Worm (Caenorhabditis elegans) whole organism, L2 larva: ENCODE measurements around the gene F58A4.6.

Source experiments
- C34F6.9 ChIP-seq: fragments of 150-350 bp; optimal IDR thresholded peaks from 2 replicates; lab custom pipeline; 2014; ENCODE audit warnings: missing biosample characterization, missing genetic modification characterization
- F13H6.1 ChIP-seq: sonication (generic microtip); optimal IDR thresholded peaks from 2 replicates; lab custom pipeline; 2016; ENCODE audit warnings: missing genetic modification characterization, missing compliant biosample characterization
- R02D3.7 ChIP-seq: fragments of 150-350 bp; optimal IDR thresholded peaks from 2 replicates; lab custom pipeline; 2014; ENCODE audit warnings: missing biosample characterization, missing genetic modification characterization
- Y55F3AM.14 ChIP-seq: fragments of 200-800 bp; sonication (Bioruptor generic); optimal IDR thresholded peaks from 2 replicates; lab custom pipeline; 2018; ENCODE audit warnings: mild to moderate bottlenecking, missing genetic modification characterization, missing compliant biosample characterization
- alr-1 ChIP-seq: fragments of 150-350 bp; optimal IDR thresholded peaks from 2 replicates; lab custom pipeline; 2014; ENCODE audit warnings: missing biosample characterization, missing genetic modification characterization
- ama-1 ChIP-seq: fragments of 150-350 bp; optimal IDR thresholded peaks from 2 replicates; lab custom pipeline; 2018; ENCODE audit warnings: inconsistent platforms
- crh-2 ChIP-seq: sonication (generic microtip); optimal IDR thresholded peaks from 2 replicates; lab custom pipeline; 2017; ENCODE audit warnings: missing biosample characterization, missing genetic modification characterization
- dmd-4 ChIP-seq: sonication (generic microtip); optimal IDR thresholded peaks from 2 replicates; lab custom pipeline; 2017; ENCODE audit warnings: missing biosample characterization, missing genetic modification characterization
- egl-27 ChIP-seq: sonication (generic microtip); optimal IDR thresholded peaks from 3 replicates; lab custom pipeline; 2017; ENCODE audit warnings: missing biosample characterization, missing genetic modification reagents, missing genetic modification characterization
- elt-1 ChIP-seq: fragments of 150-350 bp; optimal IDR thresholded peaks from 2 replicates; lab custom pipeline; 2014; ENCODE audit warnings: missing biosample characterization, missing genetic modification characterization
- fos-1 ChIP-seq: fragments of 150-350 bp; optimal IDR thresholded peaks from 2 replicates; lab custom pipeline; 2014; ENCODE audit warnings: missing biosample characterization, missing genetic modification characterization
- gmeb-1 ChIP-seq: fragments of 150-350 bp; optimal IDR thresholded peaks from 2 replicates; lab custom pipeline; 2014; ENCODE audit warnings: missing biosample characterization, missing genetic modification characterization
- lin-11 ChIP-seq: fragments of 150-350 bp; sonication (generic microtip); optimal IDR thresholded peaks from 2 replicates; lab custom pipeline; 2014; ENCODE audit warnings: missing biosample characterization, missing genetic modification characterization, inconsistent platforms, mixed read lengths
- lin-13 ChIP-seq: fragments of 150-350 bp; optimal IDR thresholded peaks from 2 replicates; lab custom pipeline; 2014; ENCODE audit warnings: missing biosample characterization, missing genetic modification reagents, missing genetic modification characterization
- lin-39 ChIP-seq: fragments of 150-350 bp; optimal IDR thresholded peaks from 2 replicates; lab custom pipeline; 2014; ENCODE audit warnings: missing biosample characterization, missing genetic modification reagents, missing genetic modification characterization
- lsy-2 ChIP-seq, 2 experiments: fragments of 150-350 bp in 1 of 2; sonication (generic microtip) in 1 of 2; optimal IDR thresholded peaks; 2 replicates each; lab custom pipeline; 2014 to 2017; ENCODE audit warnings: missing biosample characterization in 2 of 2, missing genetic modification characterization in 2 of 2
- mab-5 ChIP-seq: fragments of 150-350 bp; optimal IDR thresholded peaks from 2 replicates; lab custom pipeline; 2014; ENCODE audit warnings: missing biosample characterization, missing genetic modification characterization
- mbf-1 ChIP-seq: sonication (generic microtip); optimal IDR thresholded peaks from 2 replicates; lab custom pipeline; 2017; ENCODE audit warnings: missing biosample characterization, missing genetic modification characterization
- nhr-12 ChIP-seq: fragments of 150-350 bp; optimal IDR thresholded peaks from 2 replicates; lab custom pipeline; 2014; ENCODE audit warnings: missing biosample characterization, missing genetic modification characterization
- nhr-129 ChIP-seq: fragments of 150-350 bp; optimal IDR thresholded peaks from 2 replicates; lab custom pipeline; 2014; ENCODE audit warnings: missing biosample characterization, missing genetic modification characterization
- nhr-21 ChIP-seq: fragments of 150-350 bp; optimal IDR thresholded peaks from 2 replicates; lab custom pipeline; 2014; ENCODE audit warnings: missing biosample characterization, missing genetic modification characterization
- nhr-23 ChIP-seq: fragments of 150-350 bp; optimal IDR thresholded peaks from 2 replicates; lab custom pipeline; 2014; ENCODE audit warnings: missing biosample characterization, missing genetic modification reagents, missing genetic modification characterization
- nhr-77 ChIP-seq: fragments of 150-350 bp; optimal IDR thresholded peaks from 2 replicates; lab custom pipeline; 2014; ENCODE audit warnings: missing biosample characterization, missing genetic modification characterization
- sem-4 ChIP-seq: fragments of 150-350 bp; optimal IDR thresholded peaks from 2 replicates; lab custom pipeline; 2014; ENCODE audit warnings: missing biosample characterization, missing genetic modification reagents, missing genetic modification characterization
- sma-3 ChIP-seq: sonication (generic microtip); optimal IDR thresholded peaks from 2 replicates; lab custom pipeline; 2016; ENCODE audit warnings: missing genetic modification reagents, missing genetic modification characterization, missing compliant biosample characterization
- unc-39 ChIP-seq: fragments of 150-350 bp; optimal IDR thresholded peaks from 2 replicates; lab custom pipeline; 2014; ENCODE audit warnings: missing biosample characterization, missing genetic modification characterization
- unc-55 ChIP-seq: fragments of 150-350 bp; sonication (generic microtip); optimal IDR thresholded peaks from 3 replicates; lab custom pipeline; 2014; ENCODE audit warnings: missing biosample characterization, missing genetic modification reagents, missing genetic modification characterization
- zag-1 ChIP-seq: fragments of 150-350 bp; optimal IDR thresholded peaks from 2 replicates; lab custom pipeline; 2014; ENCODE audit warnings: missing biosample characterization, missing genetic modification characterization

The F58A4.6 gene

DNA sequence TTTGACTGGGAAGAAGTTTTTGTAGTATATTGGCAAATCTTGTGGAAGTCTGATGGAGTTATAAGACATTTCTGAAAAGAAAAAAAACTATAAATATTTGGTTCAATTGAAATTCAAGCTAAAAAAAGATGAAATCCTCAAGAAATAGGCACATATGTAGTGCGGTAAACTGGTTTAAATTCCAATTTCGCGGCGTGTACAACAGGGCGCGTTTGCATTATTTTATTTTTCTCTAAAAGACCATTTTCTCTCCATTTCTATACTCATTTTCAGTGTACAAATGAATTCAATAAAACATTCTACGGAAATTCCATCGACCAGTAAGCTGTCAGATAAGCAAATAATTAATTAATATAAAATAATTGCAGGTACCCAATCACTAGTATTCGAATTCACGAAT lies at the start of gene F58A4.6, which contains the start of gene pri-1:
F58A4.6 (plus strand) TSS at position 272 of the 400 bp plus-strand sequence.
pri-1 (minus strand) TSS at position 71 of the 400 bp plus-strand sequence.
- TF ChIP-seq Y55F3AM.14, result no peak
- TF ChIP-seq nhr-23 (tag; lab: Kevin White, UChicago), result no peak
- no peak for TF ChIP-seq nhr-12 (tag; lab: Kevin White, UChicago)
- TF ChIP-seq lin-39, result no peak
- TF ChIP-seq mab-5, result no peak
- TF ChIP-seq R02D3.7 (tag; lab: Kevin White, UChicago), result no peak
- no peak for TF ChIP-seq F13H6.1 (tag; lab: Kevin White, UChicago)
- peak; percentile 68 for TF ChIP-seq C34F6.9 (tag; lab: Kevin White, UChicago)
- TF ChIP-seq unc-39 (tag; lab: Kevin White, UChicago), result no peak
- TF ChIP-seq gmeb-1 (tag; lab: Kevin White, UChicago), result peak; percentile 84
- no peak for TF ChIP-seq fos-1 (tag; lab: Kevin White, UChicago)

DNA sequence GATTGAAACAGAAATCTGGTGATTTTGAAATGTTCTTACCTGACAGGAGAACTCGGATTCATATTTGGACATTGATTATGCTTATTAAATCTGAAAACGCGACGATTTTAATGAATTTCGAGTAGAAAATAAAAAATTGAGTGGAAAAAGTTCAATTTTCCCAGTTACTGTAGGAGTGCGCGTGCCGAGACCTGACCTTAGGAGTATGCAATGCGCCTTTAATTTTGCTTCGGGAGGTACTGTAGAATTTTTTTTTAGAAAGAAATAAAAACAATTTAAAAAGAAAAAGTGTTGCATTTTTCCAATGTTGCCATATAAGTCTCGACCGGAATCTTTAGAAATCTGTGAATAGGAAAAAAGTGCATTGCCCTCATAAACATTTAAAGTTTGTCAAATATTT lies 48.3 kb upstream of the F58A4.6 start, which contains the start of gene C48B4.11:
C48B4.11 (minus strand) TSS at position 143 of the 400 bp plus-strand sequence.
- TF ChIP-seq nhr-21 (tag; lab: Kevin White, UChicago), result no peak
- no peak for TF ChIP-seq nhr-129 (tag; lab: Kevin White, UChicago)
- TF ChIP-seq F13H6.1 (tag; lab: Kevin White, UChicago), result no peak
- no peak for TF ChIP-seq sma-3 (GFP tag; lab: Kevin White, UChicago)
- no peak for TF ChIP-seq dmd-4 (tag; lab: Kevin White, UChicago)
- TF ChIP-seq Y55F3AM.14, result no peak
- TF ChIP-seq ama-1 (lab: Kevin White, UChicago), result no peak
- no peak for TF ChIP-seq nhr-12 (tag; lab: Kevin White, UChicago)
- no peak for TF ChIP-seq zag-1 (tag; lab: Kevin White, UChicago)
- no peak for TF ChIP-seq alr-1 (tag; lab: Kevin White, UChicago)
- no peak for TF ChIP-seq C34F6.9 (tag; lab: Kevin White, UChicago)

DNA sequence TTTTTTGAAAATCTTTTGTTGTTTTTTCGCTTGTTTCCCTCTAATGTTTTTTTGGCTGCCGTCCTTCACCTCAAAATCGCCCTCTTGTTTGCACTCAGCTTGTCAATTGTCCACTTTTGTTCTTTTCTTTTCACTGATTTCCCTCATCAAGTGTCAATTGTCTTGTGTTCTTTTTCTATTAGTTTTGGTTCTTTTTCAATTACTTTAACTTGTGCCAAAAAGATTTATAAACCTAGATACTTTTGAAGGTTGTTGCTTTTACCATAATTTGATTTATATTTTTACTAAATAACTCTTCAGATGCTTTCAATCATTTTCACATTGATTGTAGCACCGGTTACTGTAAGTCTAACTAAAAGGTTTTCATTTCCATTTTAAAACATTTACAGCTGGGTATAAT lies 45.8 kb upstream of the F58A4.6 start, which contains the start of gene C48B4.13:
C48B4.13 (plus strand) TSS at position 301 of the 400 bp plus-strand sequence.
- no peak for TF ChIP-seq nhr-12 (tag; lab: Kevin White, UChicago)
- TF ChIP-seq alr-1 (tag; lab: Kevin White, UChicago), result no peak
- TF ChIP-seq F13H6.1 (tag; lab: Kevin White, UChicago), result no peak
- no peak for TF ChIP-seq nhr-21 (tag; lab: Kevin White, UChicago)
- TF ChIP-seq elt-1, result no peak
- TF ChIP-seq C34F6.9 (tag; lab: Kevin White, UChicago), result no peak
- TF ChIP-seq sem-4 (tag; lab: Kevin White, UChicago), result no peak

DNA sequence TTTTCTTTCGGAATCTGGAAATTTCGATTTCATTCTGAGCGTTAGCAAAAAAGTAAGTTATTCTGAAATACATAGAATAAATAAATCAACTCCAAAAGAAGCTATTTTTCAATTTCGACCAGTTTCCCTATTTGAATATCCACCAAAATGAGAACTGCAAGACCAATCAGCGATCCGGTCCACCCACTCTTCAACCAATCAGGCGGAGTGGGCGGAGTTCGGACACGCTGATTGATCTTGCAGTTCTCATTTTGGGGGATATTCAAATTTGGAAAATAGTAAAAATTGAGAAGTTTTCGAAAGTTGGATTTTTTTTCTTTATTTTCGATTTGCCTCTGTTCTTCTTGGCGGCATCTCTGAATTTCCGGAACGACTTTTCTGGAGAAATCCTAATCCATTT lies 43.4 kb upstream of the F58A4.6 start:
- no peak for TF ChIP-seq mab-5
- TF ChIP-seq nhr-21 (tag; lab: Kevin White, UChicago), result no peak
- peak in 1 of 2 experiments; percentile 48 for TF ChIP-seq lsy-2 (tag; optimal IDR thresholded peaks at IDR 0.05; lab: Kevin White, UChicago)
- no peak for TF ChIP-seq lin-11 (tag; lab: Kevin White, UChicago)
- TF ChIP-seq gmeb-1 (tag; lab: Kevin White, UChicago), result peak; percentile 72
- TF ChIP-seq, all 48 proteins: peak for 2

ce11 chrIII:9580039-9580891 lies 34.0 kb upstream of the F58A4.6 start, which contains the start of gene ced-7:
Gene ced-7 (minus strand): TSS chrIII:9580089.
- TF ChIP-seq nhr-77 (tag; lab: Kevin White, UChicago) (no peak), nhr-21 (tag; lab: Kevin White, UChicago) (no peak), nhr-129 (tag; lab: Kevin White, UChicago) (peak; percentile 60), C34F6.9 (tag; lab: Kevin White, UChicago) (peak; percentile 75), lsy-2 (tag; optimal IDR thresholded peaks at IDR 0.05; lab: Kevin White, UChicago) (peak in 1 of 2 experiments; percentile 54), crh-2 (tag; lab: Kevin White, UChicago) (peak; percentile 22), mbf-1 (tag; lab: Kevin White, UChicago) (no peak), lin-13 (GFP tag; lab: Kevin White, UChicago) (peak; percentile 18), nhr-23 (tag; lab: Kevin White, UChicago) (no peak), egl-27 (tag; lab: Kevin White, UChicago) (no peak), mab-5 (no peak), unc-55 (peak; percentile 44), sem-4 (tag; lab: Kevin White, UChicago) (no peak)
